Worm (Caenorhabditis elegans): ENCODE data around the gene rack-1.
A peak's percentile ranks its signal among the peaks of the same experiment; 100 is the strongest.

rack-1 gene

ce11 chrIV:10146885-10147284 lies 29.6 kb upstream of the rack-1 start, which contains the start of gene T14G10.8:
T14G10.8 (minus strand) TSS chrIV:10146985.
- TF ChIP-seq elt-1 (tag; optimal IDR thresholded peaks at IDR 0.05), result no peak
- no peak for TF ChIP-seq alr-1 (tag; optimal IDR thresholded peaks at IDR 0.05)
- no peak for TF ChIP-seq nhr-23 (tag; optimal IDR thresholded peaks at IDR 0.05)
- no peak for TF ChIP-seq ztf-11 (tag; optimal IDR thresholded peaks at IDR 0.05)
- TF ChIP-seq lin-13 (GFP tag; optimal IDR thresholded peaks at IDR 0.05), result no peak
- TF ChIP-seq ZK546.5 (tag; optimal IDR thresholded peaks at IDR 0.05), result no peak
- TF ChIP-seq nhr-12 (tag; optimal IDR thresholded peaks at IDR 0.05), result no peak
- TF ChIP-seq unc-55 (GFP tag; optimal IDR thresholded peaks at IDR 0.05), result no peak
- no peak for TF ChIP-seq crh-2 (tag; optimal IDR thresholded peaks at IDR 0.05)
- TF ChIP-seq nhr-77 (tag; optimal IDR thresholded peaks at IDR 0.05), result no peak
- no peak for TF ChIP-seq nhr-11 (tag; optimal IDR thresholded peaks at IDR 0.05)
- TF ChIP-seq gmeb-1 (tag; optimal IDR thresholded peaks at IDR 0.05), result no peak
- no peak for TF ChIP-seq dmd-4 (tag; optimal IDR thresholded peaks at IDR 0.05)
- no peak for TF ChIP-seq nhr-129 (tag; optimal IDR thresholded peaks at IDR 0.05)
- no peak for TF ChIP-seq ztf-1 (GFP tag; conservative IDR thresholded peaks at IDR 0.05)
- no peak for TF ChIP-seq skn-1 (tag; optimal IDR thresholded peaks at IDR 0.05)
- TF ChIP-seq C34F6.9 (tag; optimal IDR thresholded peaks at IDR 0.05), result no peak
- TF ChIP-seq sma-9 (GFP tag; optimal IDR thresholded peaks at IDR 0.05), result no peak
- no peak for TF ChIP-seq sma-9 (tag; optimal IDR thresholded peaks at IDR 0.05)

DNA sequence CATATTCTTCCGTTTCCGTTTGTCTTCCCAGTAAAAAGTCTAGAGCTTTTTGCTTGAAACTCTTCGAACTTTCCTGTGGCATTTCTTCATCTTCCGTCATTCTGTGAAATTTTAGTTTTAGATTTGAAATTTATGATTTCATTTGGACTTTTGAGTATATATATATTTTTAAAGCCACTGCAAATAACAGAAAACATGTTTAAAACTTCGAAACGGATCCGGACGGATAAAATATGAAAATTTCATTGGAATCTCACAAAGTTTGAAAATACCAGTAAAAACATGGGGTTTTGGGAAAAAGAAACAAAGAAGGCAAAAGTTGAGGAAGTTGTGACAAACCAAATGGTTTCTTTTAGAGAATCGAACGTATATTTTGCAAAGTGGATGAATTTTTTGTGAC lies 27.5 kb upstream of the rack-1 start, which contains the start of gene pigs-1:
Gene pigs-1, minus strand, starts transcription at position 101 of the 400 bp plus-strand sequence.
- TF ChIP-seq ztf-1 (GFP tag; conservative IDR thresholded peaks at IDR 0.05), result no peak
- no peak for TF ChIP-seq lsy-2 (tag; optimal IDR thresholded peaks at IDR 0.05)
- TF ChIP-seq egl-27 (tag; optimal IDR thresholded peaks at IDR 0.05), result no peak
- no peak for TF ChIP-seq ama-1 (optimal IDR thresholded peaks at IDR 0.05)
- no peak for TF ChIP-seq ceh-82 (tag; optimal IDR thresholded peaks at IDR 0.05)
- no peak for TF ChIP-seq lin-39 (tag; optimal IDR thresholded peaks at IDR 0.05)
- no peak for TF ChIP-seq unc-39 (tag; optimal IDR thresholded peaks at IDR 0.05)
- no peak for TF ChIP-seq dmd-4 (tag; optimal IDR thresholded peaks at IDR 0.05)
- TF ChIP-seq peb-1 (tag; optimal IDR thresholded peaks at IDR 0.05), result no peak
- no peak for TF ChIP-seq lin-11 (tag; optimal IDR thresholded peaks at IDR 0.05)
- no peak for TF ChIP-seq ztf-4 (tag; optimal IDR thresholded peaks at IDR 0.05)
- TF ChIP-seq nhr-237 (tag; optimal IDR thresholded peaks at IDR 0.05), result no peak

DNA sequence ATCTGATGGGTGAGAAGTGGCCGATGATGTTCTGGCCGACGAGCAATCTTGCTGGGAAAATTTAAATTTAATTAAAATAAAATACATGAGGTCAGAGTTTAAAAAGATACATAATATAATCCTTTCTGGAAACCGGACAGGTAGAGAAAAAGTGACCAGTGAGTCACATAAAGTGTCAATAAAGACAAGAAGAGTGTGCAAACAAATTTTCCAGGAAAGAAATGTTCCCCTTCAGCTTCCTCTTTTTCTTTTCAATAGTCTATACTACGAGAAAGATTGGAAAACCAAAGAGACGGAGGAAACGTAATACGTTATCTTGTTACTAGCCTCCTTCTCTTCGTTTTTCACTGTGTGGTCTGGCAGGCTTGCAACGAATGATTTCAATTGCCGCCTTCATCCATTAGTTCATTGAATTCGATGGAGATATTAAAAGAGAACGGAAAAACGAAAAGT lies 25.9 kb upstream of the rack-1 start, which contains the start of gene tsp-12:
Gene tsp-12, minus strand, starts transcription at position 51 of the 453 bp plus-strand sequence.
- no peak for TF ChIP-seq ztf-11 (tag; optimal IDR thresholded peaks at IDR 0.05)
- no peak for TF ChIP-seq aly-2 (tag; optimal IDR thresholded peaks at IDR 0.05)
- TF ChIP-seq lin-13 (GFP tag; optimal IDR thresholded peaks at IDR 0.05), result peak; percentile 23
- TF ChIP-seq C34F6.9 (tag; optimal IDR thresholded peaks at IDR 0.05), result peak; percentile 2
- no peak for TF ChIP-seq nhr-10 (tag; optimal IDR thresholded peaks at IDR 0.05)
- no peak for TF ChIP-seq nhr-12 (tag; optimal IDR thresholded peaks at IDR 0.05)
- TF ChIP-seq F13H6.1 (tag; optimal IDR thresholded peaks at IDR 0.05), result peak; percentile 51

DNA sequence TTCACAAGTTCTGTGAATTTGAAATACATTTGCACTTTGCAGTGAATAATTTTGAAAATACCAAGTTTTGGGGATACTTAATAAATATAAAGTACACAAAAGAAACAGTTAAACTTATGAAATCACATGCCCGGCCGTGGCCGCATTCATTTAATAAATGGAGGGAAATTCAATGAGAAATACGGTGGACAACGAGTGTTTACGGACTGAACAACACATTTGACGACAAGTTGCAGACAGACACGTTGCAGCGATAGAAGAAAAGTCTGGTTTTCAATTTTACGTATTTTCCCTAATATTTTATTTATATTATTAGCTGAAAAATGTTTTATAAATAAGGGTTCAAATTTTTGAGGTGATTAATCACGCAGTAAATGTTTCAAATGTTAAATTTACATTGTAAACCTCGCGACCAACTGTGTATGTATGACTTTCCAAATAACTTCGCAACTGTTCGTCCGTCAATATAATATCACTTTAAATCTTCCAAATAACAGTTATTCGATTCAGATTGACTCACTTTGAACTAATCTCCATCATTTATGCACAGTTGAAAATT lies 25.0 kb upstream of the rack-1 start, which contains the start of gene copg-1:
Gene copg-1, plus strand, starts transcription at position 509 of the 559 bp plus-strand sequence.
- peak; percentile 22 for TF ChIP-seq sma-3 (GFP tag; optimal IDR thresholded peaks at IDR 0.05)
- TF ChIP-seq nhr-10 (tag; optimal IDR thresholded peaks at IDR 0.05), result no peak
- TF ChIP-seq crh-2 (tag; optimal IDR thresholded peaks at IDR 0.05), result peak; percentile 97
- TF ChIP-seq unc-39 (tag; optimal IDR thresholded peaks at IDR 0.05), result no peak
- no peak for TF ChIP-seq ZK546.5 (tag; optimal IDR thresholded peaks at IDR 0.05)
- no peak for TF ChIP-seq lin-11 (tag; optimal IDR thresholded peaks at IDR 0.05)
- peak; percentile 75 for TF ChIP-seq C34F6.9 (tag; optimal IDR thresholded peaks at IDR 0.05)
- peak; percentile 78 to 96 for TF ChIP-seq lsy-2 (tag; optimal IDR thresholded peaks at IDR 0.05)
- no peak for TF ChIP-seq elt-3 (tag; optimal IDR thresholded peaks at IDR 0.05)
- peak; percentile 25 for TF ChIP-seq F13H6.1 (tag; optimal IDR thresholded peaks at IDR 0.05)
- TF ChIP-seq sma-9 (GFP tag; optimal IDR thresholded peaks at IDR 0.05), result peak; percentile 69
- no peak for TF ChIP-seq sma-9 (tag; optimal IDR thresholded peaks at IDR 0.05)
- TF ChIP-seq lin-13 (GFP tag; optimal IDR thresholded peaks at IDR 0.05), result peak; percentile 57
- TF ChIP-seq nhr-25 (tag; optimal IDR thresholded peaks at IDR 0.05), result peak; percentile 35
- TF ChIP-seq nhr-129 (tag; optimal IDR thresholded peaks at IDR 0.05), result peak; percentile 43
- peak; percentile 58 for TF ChIP-seq gmeb-1 (tag; optimal IDR thresholded peaks at IDR 0.05)
- no peak for TF ChIP-seq mbf-1 (tag; optimal IDR thresholded peaks at IDR 0.05)
- TF ChIP-seq unc-55 (GFP tag; optimal IDR thresholded peaks at IDR 0.05), result peak; percentile 73
- TF ChIP-seq fos-1 (tag; optimal IDR thresholded peaks at IDR 0.05), result peak; percentile 5

Measured in whole organism, L2 larva.